Worm (Caenorhabditis elegans): ENCODE results near the gene hlh-6.

- peak; percentile 79 for TF ChIP-seq ztf-4 (tag; optimal IDR thresholded peaks at IDR 0.05)
- peak; percentile 91 for TF ChIP-seq swsn-7 (tag; optimal IDR thresholded peaks at IDR 0.05)
- peak; percentile 66 for TF ChIP-seq nhr-11 (tag; optimal IDR thresholded peaks at IDR 0.05)
- TF ChIP-seq lin-39 (tag; optimal IDR thresholded peaks at IDR 0.05), result peak; percentile 62
- TF ChIP-seq ceh-88 (GFP tag; IDR thresholded peaks at IDR 0.05), result peak; percentile 84
- peak; percentile 97 for TF ChIP-seq egl-13 (tag; optimal IDR thresholded peaks at IDR 0.05)
- TF ChIP-seq lin-15B (tag; optimal IDR thresholded peaks at IDR 0.05), result peak; percentile 32
These were observed 23.6 kb downstream of the hlh-6 start, which contains the start of the genes E02H1.1 and tag-124 for ce11 chrII:9591071-9591470.

Data from whole organism, L1 larva.